Fruit fly (Drosophila melanogaster) Kc167 (cell line): ENCODE data around the gene CG12268.

Experiments
- h ChIP-seq: fragments of >200 bp; optimal IDR thresholded peaks from 3 replicates; lab custom pipeline; 2018; ENCODE audit warnings: missing external identifiers
- psq ChIP-seq: fragments of >200 bp; optimal IDR thresholded peaks from 2 replicates; lab custom pipeline; 2017; ENCODE audit warnings: missing external identifiers

DNA sequence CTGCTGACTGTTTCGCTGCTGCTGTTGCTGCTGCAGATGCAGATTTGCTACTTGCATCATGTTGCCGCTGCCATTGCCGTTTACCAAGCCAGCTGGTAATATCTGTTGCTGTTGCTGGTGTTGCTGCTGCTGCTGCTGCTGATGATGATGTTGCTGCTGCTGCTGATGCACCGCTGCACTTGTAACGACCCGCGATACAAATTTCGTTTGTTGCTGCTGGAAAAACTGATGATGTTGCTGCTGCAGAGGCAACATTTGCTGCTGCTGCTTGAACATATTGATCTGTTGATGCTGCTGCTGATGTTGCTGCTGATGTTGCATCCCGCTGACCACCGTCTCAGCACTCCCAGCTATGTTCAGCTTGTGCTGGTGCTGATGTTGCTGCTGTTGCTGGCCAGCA is 27.8 kb downstream of the CG12268 start:
- TF ChIP-seq h (no peak), psq (lab: Kevin White, UChicago) (no peak)
